Worm (Caenorhabditis elegans) whole organism, midembryonic: ENCODE measurements around the gene nhr-70.

Experiments used
- T22C8.4 ChIP-seq: fragments of 200-800 bp; sonication (Bioruptor generic); IDR thresholded peaks from 2 replicates; pipeline ENCODE4 v1.3.6; 2022; ENCODE audit warnings: missing genetic modification characterization, missing compliant biosample characterization
- cog-1 ChIP-seq: sonication (generic microtip); optimal IDR thresholded peaks from 2 replicates; lab custom pipeline; 2016; ENCODE audit warnings: missing genetic modification characterization, missing compliant biosample characterization
- flt-1 ChIP-seq: fragments of 200-800 bp; sonication (Bioruptor generic); IDR thresholded peaks from 2 replicates; pipeline ENCODE4 v1.3.6; 2022; ENCODE audit warnings: missing genetic modification characterization, missing compliant biosample characterization
- klf-2 ChIP-seq: fragments of 200-800 bp; sonication (Bioruptor generic); conservative IDR thresholded peaks from 2 replicates; pipeline ENCODE4 v1.3.6; 2022; ENCODE audit warnings: missing genetic modification reagents, missing genetic modification characterization, missing compliant biosample characterization
- med-1 ChIP-seq: sonication (generic microtip); optimal IDR thresholded peaks from 2 replicates; lab custom pipeline; 2017; ENCODE audit warnings: missing genetic modification characterization, mild to moderate bottlenecking, missing compliant biosample characterization, antibody characterized with exemption, missing genetic modification reagents; ENCODE audit not compliant: insufficient read depth
- ref-1 ChIP-seq: fragments of 200-800 bp; sonication (Bioruptor generic); conservative IDR thresholded peaks from 2 replicates; pipeline ENCODE4 v1.3.6; 2022; ENCODE audit warnings: missing genetic modification reagents, missing genetic modification characterization, missing compliant biosample characterization
- tab-1 ChIP-seq: fragments of 200-800 bp; sonication (Bioruptor generic); IDR thresholded peaks from 2 replicates; pipeline ENCODE4 v1.3.6; 2022; ENCODE audit warnings: missing genetic modification characterization, missing compliant biosample characterization
- ztf-23 ChIP-seq: fragments of 200-800 bp; sonication (Bioruptor generic); IDR thresholded peaks from 2 replicates; pipeline ENCODE4 v1.3.6; 2022; ENCODE audit warnings: missing genetic modification reagents, missing genetic modification characterization, missing compliant biosample characterization
- ztf-29 ChIP-seq: fragments of 200-800 bp; sonication (Bioruptor generic); IDR thresholded peaks from 2 replicates; pipeline ENCODE4 v1.3.6; 2022; ENCODE audit warnings: missing genetic modification reagents, missing genetic modification characterization, missing compliant biosample characterization

Gene nhr-70

DNA sequence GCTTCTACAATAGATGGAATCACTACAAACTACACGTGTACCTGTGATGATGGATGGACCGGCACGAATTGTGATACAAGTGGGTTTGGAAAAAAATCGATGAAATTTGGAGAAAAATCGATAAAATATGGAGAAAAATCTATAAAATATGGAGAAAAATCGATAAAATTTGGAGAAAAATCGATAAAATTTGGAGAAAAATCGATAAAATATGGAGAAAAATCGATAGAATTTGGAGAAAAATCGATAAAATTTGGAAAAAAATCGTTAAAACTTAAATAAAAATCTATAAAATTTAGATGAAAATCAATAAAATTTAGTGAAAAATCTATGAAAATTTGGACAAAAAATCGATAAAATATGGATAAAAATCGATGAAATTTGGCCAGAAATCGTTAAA is 27.9 kb downstream of the nhr-70 start:
- TF ChIP-seq ref-1 (GFP tag; lab: Robert Waterston, UW) (no peak), T22C8.4 (GFP tag; lab: Robert Waterston, UW) (peak; percentile 74)

ce11 chrV:18650043-18650442 is 33.7 kb downstream of the nhr-70 start, which contains the start of gene egas-2:
Gene egas-2 (plus strand): TSS chrV:18650343.
- no peak for TF ChIP-seq tab-1 (GFP tag; lab: Robert Waterston, UW)
- TF ChIP-seq klf-2 (GFP tag; lab: Robert Waterston, UW) = no peak
- no peak for TF ChIP-seq ztf-23
- no peak for TF ChIP-seq T22C8.4 (GFP tag; lab: Robert Waterston, UW)
- no peak for TF ChIP-seq flt-1 (GFP tag; lab: Robert Waterston, UW)
- no peak for TF ChIP-seq ref-1 (GFP tag; lab: Robert Waterston, UW)
- TF ChIP-seq med-1 (GFP tag; lab: Kevin White, UChicago) = no peak
- TF ChIP-seq cog-1 = no peak
- TF ChIP-seq ztf-29 = no peak

- TF ChIP-seq klf-2 (GFP tag; lab: Robert Waterston, UW) = no peak
- TF ChIP-seq ztf-29 = 0 out of 2 replicates have a peak, but pooled peaks have one; percentile 7
These were observed 40.0 kb downstream of the nhr-70 start for ce11 chrV:18656363-18656762.

DNA sequence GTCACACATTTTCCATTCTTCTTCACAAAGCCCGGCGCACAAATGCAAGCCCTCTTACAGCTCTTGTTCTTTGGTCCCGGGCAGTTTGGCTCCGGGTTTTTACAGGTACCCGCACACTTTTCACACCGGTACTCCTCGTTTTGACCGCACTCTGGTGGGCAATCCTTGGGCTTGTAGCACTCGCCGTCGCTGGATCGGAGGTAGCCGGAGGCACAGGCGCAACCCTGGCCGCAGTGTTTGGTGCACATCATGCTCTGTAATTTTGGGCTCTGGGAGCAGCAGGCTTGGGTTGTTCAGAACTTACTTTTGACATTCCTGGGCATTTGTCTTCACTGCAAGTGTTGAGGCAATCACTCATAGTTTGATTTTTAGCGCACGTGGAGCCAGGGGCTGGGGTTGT is 41.0 kb downstream of the nhr-70 start:
- TF ChIP-seq med-1 (GFP tag; lab: Kevin White, UChicago) (no peak), klf-2 (GFP tag; lab: Robert Waterston, UW) (no peak), cog-1 (no peak), ztf-29 (no peak), T22C8.4 (GFP tag; lab: Robert Waterston, UW) (no peak), flt-1 (GFP tag; lab: Robert Waterston, UW) (no peak), ztf-23 (no peak), tab-1 (GFP tag; lab: Robert Waterston, UW) (no peak), ref-1 (GFP tag; lab: Robert Waterston, UW) (no peak)

DNA sequence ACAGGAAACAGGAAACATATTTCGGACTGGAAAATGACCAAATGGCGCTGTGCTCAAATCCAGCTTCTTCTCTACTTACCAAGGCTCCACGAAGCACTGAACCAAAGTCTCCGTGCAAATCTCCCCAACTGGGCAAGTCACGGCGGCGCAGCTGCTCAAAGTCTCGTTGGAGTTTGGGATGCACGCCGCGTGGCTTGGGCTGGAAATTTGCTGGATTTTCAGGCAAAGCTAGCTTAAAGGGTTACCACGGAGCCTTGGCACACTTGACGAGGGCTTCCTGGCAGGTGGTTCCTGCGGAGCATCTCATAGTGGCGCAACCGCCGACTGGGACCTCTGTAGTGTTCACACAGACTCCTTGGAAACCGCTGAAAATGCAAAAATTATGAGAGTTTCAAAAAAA is 42.5 kb downstream of the nhr-70 start:
- TF ChIP-seq flt-1 (GFP tag; lab: Robert Waterston, UW) (no peak), ref-1 (GFP tag; lab: Robert Waterston, UW) (no peak), ztf-23 (no peak), cog-1 (no peak), T22C8.4 (GFP tag; lab: Robert Waterston, UW) (no peak), med-1 (GFP tag; lab: Kevin White, UChicago) (no peak), ztf-29 (no peak)

- TF ChIP-seq cog-1 (no peak), T22C8.4 (GFP tag; lab: Robert Waterston, UW) (no peak), ztf-29 (no peak), ztf-23 (no peak), ref-1 (GFP tag; lab: Robert Waterston, UW) (no peak), med-1 (GFP tag; lab: Kevin White, UChicago) (no peak)
These were observed 45.9 kb downstream of the nhr-70 start for ce11 chrV:18662333-18662732.

ce11 chrV:18664026-18664425 is 47.6 kb downstream of the nhr-70 start, which contains the start of gene Y69H2.3:
Gene Y69H2.3 (minus strand): TSS chrV:18664126.
- no peak for TF ChIP-seq klf-2 (GFP tag; lab: Robert Waterston, UW)
- TF ChIP-seq flt-1 (GFP tag; lab: Robert Waterston, UW) = no peak
- TF ChIP-seq cog-1 = no peak
- no peak for TF ChIP-seq ref-1 (GFP tag; lab: Robert Waterston, UW)
- TF ChIP-seq T22C8.4 (GFP tag; lab: Robert Waterston, UW) = no peak
- TF ChIP-seq ztf-29 = no peak
- no peak for TF ChIP-seq med-1 (GFP tag; lab: Kevin White, UChicago)
- TF ChIP-seq tab-1 (GFP tag; lab: Robert Waterston, UW) = no peak
- TF ChIP-seq ztf-23 = no peak

DNA sequence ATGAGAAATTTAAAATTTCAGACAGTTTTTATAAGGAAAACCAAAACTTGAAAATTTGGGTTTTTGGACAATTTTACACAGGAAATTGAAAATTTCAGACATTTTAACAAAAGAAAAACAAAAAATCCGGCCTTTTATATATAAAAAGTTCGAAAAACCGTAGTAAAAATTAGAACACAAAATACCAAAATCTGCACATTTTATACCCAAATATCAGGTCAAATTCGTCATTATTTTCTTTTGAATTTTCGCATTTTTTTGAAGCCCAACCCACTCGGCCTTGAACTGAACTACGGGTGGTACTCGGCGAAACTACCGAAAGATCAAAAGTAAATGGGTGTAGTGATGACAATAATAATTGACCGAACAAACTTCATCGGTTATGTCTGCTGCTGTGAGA is 50.8 kb downstream of the nhr-70 start:
- TF ChIP-seq T22C8.4 (GFP tag; lab: Robert Waterston, UW) (no peak), flt-1 (GFP tag; lab: Robert Waterston, UW) (no peak), ztf-29 (no peak), med-1 (GFP tag; lab: Kevin White, UChicago) (no peak), tab-1 (GFP tag; lab: Robert Waterston, UW) (no peak), ztf-23 (no peak), cog-1 (no peak)
